Worm (Caenorhabditis elegans): ENCODE results near the gene dmsr-12.
A peak's percentile ranks its signal among the peaks of the same experiment; 100 is the strongest.

Gene dmsr-12

DNA sequence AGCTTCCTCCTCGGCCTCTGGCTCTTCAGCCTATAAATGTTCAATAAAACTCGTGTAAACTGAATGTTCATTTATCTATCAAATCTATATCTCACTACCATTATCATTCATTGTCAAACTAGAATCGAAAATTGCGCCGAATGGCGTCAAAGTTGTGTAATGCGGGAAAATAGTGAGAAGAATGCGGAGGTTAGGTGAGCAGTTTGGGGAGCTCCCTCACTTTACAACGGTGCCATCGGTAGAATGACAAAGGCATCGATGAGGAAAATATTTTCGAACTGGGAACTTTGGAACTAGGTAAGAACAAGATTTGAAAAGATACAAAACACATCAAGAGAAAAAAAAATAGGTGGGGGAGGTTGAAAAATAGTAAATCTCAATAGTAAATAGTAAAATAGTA is 38.7 kb downstream of the dmsr-12 start:
- no peak for TF ChIP-seq nhr-90 (tag; optimal IDR thresholded peaks at IDR 0.05; ENCODE audit: poor library complexity)
- TF ChIP-seq mdl-1 (tag; optimal IDR thresholded peaks at IDR 0.05), result no peak
- TF ChIP-seq lin-14 (GFP tag; optimal IDR thresholded peaks at IDR 0.05), result peak; percentile 64
- TF ChIP-seq nhr-28 (tag; optimal IDR thresholded peaks at IDR 0.05), result no peak
- peak; percentile 37 for TF ChIP-seq nhr-71 (tag; optimal IDR thresholded peaks at IDR 0.05)
- peak; percentile 99 for TF ChIP-seq pag-3 (tag; optimal IDR thresholded peaks at IDR 0.05; ENCODE audit: borderline replicate concordance, insufficient read depth)
- TF ChIP-seq fkh-4 (tag; optimal IDR thresholded peaks at IDR 0.05; ENCODE audit: borderline replicate concordance), result no peak
- no peak for TF ChIP-seq aly-2 (tag; optimal IDR thresholded peaks at IDR 0.05)
- no peak for TF ChIP-seq aha-1 (tag; optimal IDR thresholded peaks at IDR 0.05)
- TF ChIP-seq snpc-4 (tag; optimal IDR thresholded peaks at IDR 0.05), result no peak
- no peak for TF ChIP-seq ces-1 (GFP tag; optimal IDR thresholded peaks at IDR 0.05)
- TF ChIP-seq rnt-1 (tag; optimal IDR thresholded peaks at IDR 0.05), result peak; percentile 52

DNA sequence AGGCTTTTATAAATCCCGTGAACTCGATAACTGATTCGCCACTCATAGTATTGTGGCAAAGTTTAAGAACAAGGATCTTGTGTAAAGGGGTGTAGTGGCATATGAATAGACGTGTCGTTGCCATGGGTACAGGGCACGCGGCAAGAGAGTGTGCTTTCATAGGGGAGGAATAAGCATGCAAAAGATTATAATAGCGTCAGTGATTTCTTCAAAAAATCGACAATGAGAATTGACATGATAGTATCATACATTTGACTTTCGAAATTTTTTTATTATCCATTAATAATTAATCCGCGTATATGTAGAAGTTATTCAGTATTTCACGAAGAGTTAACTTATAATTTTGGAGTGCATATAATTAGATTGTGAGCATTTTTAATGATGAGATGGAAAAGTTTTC is 41.3 kb downstream of the dmsr-12 start, which contains the start of gene bbs-8:
Gene bbs-8 (minus strand): TSS at position 101 of the 400 bp plus-strand sequence.
- TF ChIP-seq fkh-8 (tag; optimal IDR thresholded peaks at IDR 0.05), result peak; percentile 60
- no peak for TF ChIP-seq efl-1 (optimal IDR thresholded peaks at IDR 0.05)
- TF ChIP-seq efl-1 (GFP tag; optimal IDR thresholded peaks at IDR 0.05 in 1 of 2), result peak in 1 of 2 experiments; percentile 61
- TF ChIP-seq tlp-1 (tag; optimal IDR thresholded peaks at IDR 0.05), result no peak

DNA sequence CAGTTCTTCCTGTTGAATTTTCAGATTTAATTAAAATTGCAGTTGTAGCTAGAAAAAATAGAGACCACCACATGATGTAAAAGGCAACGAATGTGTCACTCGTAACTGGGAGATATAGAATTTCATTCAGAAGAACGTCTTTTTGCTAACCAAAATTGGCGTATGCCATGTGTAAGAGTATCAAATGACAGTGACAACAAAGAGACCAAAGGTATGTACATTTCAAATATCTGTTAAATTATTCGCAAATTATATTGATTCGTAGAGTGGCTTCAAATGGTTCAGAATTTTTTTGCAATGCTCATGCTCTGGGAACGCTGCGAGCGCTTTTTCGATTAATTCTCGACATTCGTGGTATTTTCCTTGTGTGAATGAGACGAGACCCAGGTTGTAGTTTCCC is 43.9 kb downstream of the dmsr-12 start, which contains the start of gene T25F10.4:
Gene T25F10.4 (minus strand): TSS at position 101 of the 400 bp plus-strand sequence.
- TF ChIP-seq vab-15 (tag; optimal IDR thresholded peaks at IDR 0.05) (no peak), skn-1 (tag; optimal IDR thresholded peaks at IDR 0.05) (no peak), lin-14 (GFP tag; optimal IDR thresholded peaks at IDR 0.05) (no peak), ztf-11 (tag; optimal IDR thresholded peaks at IDR 0.05) (no peak), snpc-4 (tag; optimal IDR thresholded peaks at IDR 0.05) (no peak), swsn-7 (tag; optimal IDR thresholded peaks at IDR 0.05) (no peak), elt-2 (tag; optimal IDR thresholded peaks at IDR 0.05) (no peak), blmp-1 (tag; optimal IDR thresholded peaks at IDR 0.05) (no peak), sptf-1 (tag; optimal IDR thresholded peaks at IDR 0.05) (no peak), nhr-71 (tag; optimal IDR thresholded peaks at IDR 0.05) (no peak), aha-1 (tag; optimal IDR thresholded peaks at IDR 0.05) (no peak)

DNA sequence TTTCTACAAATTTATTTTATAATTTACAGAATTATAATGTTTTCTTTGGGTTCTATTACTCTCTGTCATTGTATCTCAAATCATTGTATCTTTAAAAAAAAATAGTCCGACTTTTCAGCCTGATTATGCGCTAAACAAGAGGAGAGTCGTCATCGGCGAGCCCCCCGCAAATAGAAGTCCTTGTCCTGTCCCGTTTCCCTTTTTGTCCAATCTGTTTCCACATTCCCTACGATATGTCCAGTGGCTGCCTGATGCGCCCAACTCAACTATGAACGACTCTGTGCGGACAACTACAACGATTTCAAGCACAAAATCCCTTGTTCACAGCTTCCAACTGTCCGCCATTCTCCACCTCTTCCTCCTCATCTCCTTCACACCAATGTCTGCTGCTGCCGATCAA is 48.2 kb downstream of the dmsr-12 start, which contains the start of gene dbl-1:
Gene dbl-1 (plus strand): TSS at position 119 of the 400 bp plus-strand sequence.
- TF ChIP-seq efl-1 (optimal IDR thresholded peaks at IDR 0.05), result no peak
- peak in 1 of 2 experiments; percentile 11 for TF ChIP-seq efl-1 (GFP tag; optimal IDR thresholded peaks at IDR 0.05 in 1 of 2)
- no peak for TF ChIP-seq hlh-4 (tag; optimal IDR thresholded peaks at IDR 0.05)
